Worm (Caenorhabditis elegans) whole organism, young adult: ENCODE results near the gene C33C12.4.

Experiments used
- B0019.2 ChIP-seq: fragments of 200-800 bp; sonication (Bioruptor generic); conservative IDR thresholded peaks from 2 replicates; pipeline ENCODE4 v1.3.6; 2022; ENCODE audit warnings: missing genetic modification reagents, missing genetic modification characterization, missing compliant biosample characterization
- B0336.3 ChIP-seq: fragments of 200-800 bp; sonication (Bioruptor generic); IDR thresholded peaks from 2 replicates; pipeline ENCODE4 v1.3.6; 2022; ENCODE audit warnings: missing genetic modification characterization, missing compliant biosample characterization
- C06A6.2 ChIP-seq: fragments of 200-800 bp; sonication (Bioruptor generic); conservative IDR thresholded peaks from 2 replicates; pipeline ENCODE4 v1.3.6; 2022; ENCODE audit warnings: missing genetic modification characterization, missing compliant biosample characterization
- F23B12.7 ChIP-seq: sonication (generic microtip); optimal IDR thresholded peaks from 2 replicates; lab custom pipeline; 2017; ENCODE audit warnings: missing genetic modification characterization, mild to moderate bottlenecking, missing compliant biosample characterization, antibody characterized with exemption, moderate library complexity; ENCODE audit not compliant: insufficient read depth
- F39B2.1 ChIP-seq: fragments of 200-800 bp; sonication (Bioruptor generic); IDR thresholded peaks from 2 replicates; pipeline ENCODE4 v1.3.6; 2022; ENCODE audit warnings: missing genetic modification reagents, missing genetic modification characterization, missing compliant biosample characterization
- F49E8.2 ChIP-seq: sonication (generic microtip); optimal IDR thresholded peaks from 3 replicates; lab custom pipeline; 2017; ENCODE audit warnings: missing genetic modification characterization, mild to moderate bottlenecking, missing compliant biosample characterization, antibody characterized with exemption, moderate library complexity; ENCODE audit not compliant: insufficient read depth
- F57C9.4 ChIP-seq: sonication (generic microtip); optimal IDR thresholded peaks from 2 replicates; lab custom pipeline; 2017; ENCODE audit warnings: mild to moderate bottlenecking, missing genetic modification characterization, missing compliant biosample characterization
- Y56A3A.18 ChIP-seq: fragments of 200-800 bp; sonication (Bioruptor generic); IDR thresholded peaks from 2 replicates; pipeline ENCODE4 v1.3.6; 2022; ENCODE audit warnings: missing genetic modification reagents, missing genetic modification characterization, missing compliant biosample characterization
- ZK185.1 ChIP-seq: sonication (generic microtip); optimal IDR thresholded peaks from 2 replicates; lab custom pipeline; 2016; ENCODE audit warnings: mild to moderate bottlenecking, missing genetic modification characterization, missing compliant biosample characterization; ENCODE audit not compliant: poor library complexity, severe bottlenecking
- ama-1 ChIP-seq, 3 experiments: fragments of 150-350 bp in 1 of 3; sonication (generic microtip) in 2 of 3; optimal IDR thresholded peaks; 2 replicates each; lab custom pipeline; 2014 to 2018; ENCODE audit warnings: missing biosample characterization in 2 of 3, missing genetic modification characterization in 2 of 3, missing genetic modification reagents in 2 of 3
- aptf-3 ChIP-seq: fragments of 200-800 bp; sonication (Bioruptor generic); IDR thresholded peaks from 2 replicates; pipeline ENCODE4 v1.3.6; 2022; ENCODE audit warnings: missing genetic modification characterization, missing compliant biosample characterization
- athp-1 ChIP-seq: sonication (generic microtip); optimal IDR thresholded peaks from 2 replicates; lab custom pipeline; 2017; ENCODE audit warnings: mild to moderate bottlenecking, missing genetic modification characterization, missing compliant biosample characterization
- attf-3 ChIP-seq: fragments of 200-800 bp; sonication (Bioruptor generic); conservative IDR thresholded peaks from 2 replicates; pipeline ENCODE4 v1.3.6; 2022; ENCODE audit warnings: missing genetic modification reagents, missing genetic modification characterization, missing compliant biosample characterization
- attf-5 ChIP-seq: fragments of 200-800 bp; sonication (Bioruptor generic); optimal IDR thresholded peaks from 2 replicates; lab custom pipeline; 2018; ENCODE audit warnings: mild to moderate bottlenecking, missing genetic modification characterization, missing compliant biosample characterization
- ccch-3 ChIP-seq: fragments of 200-800 bp; sonication (Bioruptor generic); optimal IDR thresholded peaks from 2 replicates; lab custom pipeline; 2018; ENCODE audit warnings: mild to moderate bottlenecking, missing genetic modification characterization, missing compliant biosample characterization
- ceh-79 ChIP-seq: sonication (generic microtip); optimal IDR thresholded peaks from 2 replicates; lab custom pipeline; 2017; ENCODE audit warnings: mild to moderate bottlenecking, missing genetic modification characterization, missing compliant biosample characterization
- ceh-91 ChIP-seq: fragments of 200-800 bp; sonication (Bioruptor generic); IDR thresholded peaks from 2 replicates; pipeline ENCODE4 v1.3.6; 2022; ENCODE audit warnings: missing genetic modification reagents, missing genetic modification characterization, missing compliant biosample characterization
- die-1 ChIP-seq: sonication (generic microtip); optimal IDR thresholded peaks from 2 replicates; lab custom pipeline; 2016; ENCODE audit warnings: missing genotype, mild to moderate bottlenecking, missing genetic modification characterization, missing compliant biosample characterization
- dpff-1 ChIP-seq: sonication (generic microtip); optimal IDR thresholded peaks from 2 replicates; lab custom pipeline; 2017; ENCODE audit warnings: mild to moderate bottlenecking, missing genetic modification characterization, missing compliant biosample characterization
- egl-44 ChIP-seq: fragments of 200-800 bp; sonication (Bioruptor generic); IDR thresholded peaks from 2 replicates; pipeline ENCODE4 v1.3.6; 2022; ENCODE audit warnings: missing genetic modification reagents, missing genetic modification characterization, missing compliant biosample characterization
- egrh-3 ChIP-seq: fragments of 200-800 bp; sonication (Bioruptor generic); IDR thresholded peaks from 2 replicates; pipeline ENCODE4 v1.3.6; 2022; ENCODE audit warnings: missing genetic modification reagents, missing genetic modification characterization, missing compliant biosample characterization
- hlh-26 ChIP-seq: fragments of 200-800 bp; sonication (Bioruptor generic); conservative IDR thresholded peaks from 2 replicates; pipeline ENCODE4 v1.3.6; 2022; ENCODE audit warnings: missing genetic modification reagents, missing genetic modification characterization, missing compliant biosample characterization
- hmg-1.2 ChIP-seq: fragments of 200-800 bp; sonication (Bioruptor generic); IDR thresholded peaks from 2 replicates; pipeline ENCODE4 v1.3.6; 2022; ENCODE audit warnings: missing genetic modification reagents, missing genetic modification characterization, missing compliant biosample characterization
- lin-26 ChIP-seq: fragments of 200-800 bp; sonication (Bioruptor generic); IDR thresholded peaks from 2 replicates; pipeline ENCODE4 v1.3.6; 2022; ENCODE audit warnings: missing genetic modification reagents, missing genetic modification characterization, missing compliant biosample characterization
- lsl-1 ChIP-seq: fragments of 200-800 bp; sonication (Bioruptor generic); optimal IDR thresholded peaks from 2 replicates; lab custom pipeline; 2018; ENCODE audit warnings: mild to moderate bottlenecking, missing genetic modification characterization, moderate library complexity, missing compliant biosample characterization
- mcd-1 ChIP-seq: fragments of 200-800 bp; sonication (Bioruptor generic); IDR thresholded peaks from 2 replicates; pipeline ENCODE4 v1.3.6; 2022; ENCODE audit warnings: missing genetic modification reagents, missing genetic modification characterization, missing compliant biosample characterization
- nfya-1 ChIP-seq: sonication (generic microtip); optimal IDR thresholded peaks from 2 replicates; lab custom pipeline; 2017; ENCODE audit warnings: antibody characterized with exemption, missing compliant biosample characterization, missing genetic modification characterization, borderline replicate concordance; ENCODE audit not compliant: insufficient read depth
- nfya-2 ChIP-seq: fragments of 200-800 bp; sonication (Bioruptor generic); IDR thresholded peaks from 2 replicates; pipeline ENCODE4 v1.3.6; 2022; ENCODE audit warnings: missing genetic modification reagents, missing genetic modification characterization, missing compliant biosample characterization
- nfyb-1 ChIP-seq: fragments of 200-800 bp; sonication (Bioruptor generic); IDR thresholded peaks from 2 replicates; pipeline ENCODE4 v1.3.6; 2022; ENCODE audit warnings: missing genetic modification reagents, missing genetic modification characterization, missing compliant biosample characterization
- nhr-120 ChIP-seq: fragments of 200-800 bp; sonication (Bioruptor generic); IDR thresholded peaks from 2 replicates; pipeline ENCODE4 v1.3.6; 2022; ENCODE audit warnings: missing genetic modification characterization, missing compliant biosample characterization
- rpc-1 ChIP-seq, 2 experiments: fragments of 150-350 bp in 1 of 2; sonication (generic microtip) in 1 of 2; optimal IDR thresholded peaks; 2 replicates each; lab custom pipeline; 2014 to 2018; ENCODE audit warnings: missing biosample characterization in 1 of 2, missing genetic modification characterization in 1 of 2, missing genetic modification reagents in 1 of 2, missing genotype in 1 of 2
- sea-2 ChIP-seq: fragments of 200-800 bp; sonication (Bioruptor generic); IDR thresholded peaks from 2 replicates; pipeline ENCODE4 v1.3.6; 2022; ENCODE audit warnings: missing genetic modification characterization, missing compliant biosample characterization
- snpc-4 ChIP-seq, 5 experiments: fragments of 150-350 bp in 1 of 5; sonication (generic microtip) in 4 of 5; optimal IDR thresholded peaks; 2 replicates each; lab custom pipeline; 2014 to 2018; ENCODE audit warnings: missing genetic modification characterization in 5 of 5, missing biosample characterization in 3 of 5, antibody characterized with exemption in 2 of 5, mild to moderate bottlenecking in 2 of 5, missing compliant biosample characterization in 2 of 5, missing genotype in 2 of 5, moderate library complexity in 2 of 5, missing genetic modification reagents in 1 of 5
- sptf-2 ChIP-seq: fragments of 200-800 bp; sonication (Bioruptor generic); optimal IDR thresholded peaks from 2 replicates; lab custom pipeline; 2018; ENCODE audit warnings: mild to moderate bottlenecking, missing genetic modification characterization, missing compliant biosample characterization
- ztf-22 ChIP-seq: fragments of 200-800 bp; sonication (Bioruptor generic); optimal IDR thresholded peaks from 2 replicates; lab custom pipeline; 2018; ENCODE audit warnings: mild to moderate bottlenecking, missing genetic modification characterization, moderate library complexity, missing compliant biosample characterization

Gene C33C12.4

DNA sequence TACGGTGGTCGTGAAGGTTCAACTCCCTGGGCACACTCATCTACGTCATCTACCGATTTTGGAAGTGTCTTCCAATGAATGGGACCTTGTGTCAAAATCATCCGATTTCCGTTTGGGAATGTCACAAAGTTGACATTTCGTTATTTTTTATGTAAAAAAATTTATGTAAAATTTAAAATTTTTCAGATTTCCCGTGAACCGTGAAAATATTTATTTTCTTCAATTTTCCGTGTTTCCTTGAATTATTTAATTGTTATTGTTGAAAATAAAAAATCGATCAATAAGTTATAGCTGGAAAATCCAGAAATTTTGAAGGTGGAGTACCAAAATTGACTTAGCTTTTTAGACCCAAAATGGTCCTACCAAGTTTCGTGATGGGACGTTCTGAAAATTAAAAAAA is 30.7 kb downstream of the C33C12.4 start, which contains the start of gene hpo-7:
Gene hpo-7, minus strand, starts transcription at position 101 of the 400 bp plus-strand sequence.
- TF ChIP-seq B0336.3 (GFP tag; lab: Robert Waterston, UW) = no peak
- no peak for TF ChIP-seq snpc-4 (GFP tag; optimal IDR thresholded peaks at IDR 0.05; lab: Kevin White, UChicago)
- no peak for TF ChIP-seq snpc-4 (tag; optimal IDR thresholded peaks at IDR 0.05; lab: Kevin White, UChicago)
- no peak for TF ChIP-seq nhr-120
- TF ChIP-seq attf-5 (GFP tag; lab: Kevin White, UChicago) = no peak
- TF ChIP-seq nfya-1 = no peak
- no peak for TF ChIP-seq lin-26 (GFP tag; lab: Robert Waterston, UW)
- no peak for TF ChIP-seq sea-2 (GFP tag; lab: Robert Waterston, UW)
- TF ChIP-seq dpff-1 (tag; lab: Kevin White, UChicago) = no peak
- TF ChIP-seq attf-3 (GFP tag; lab: Robert Waterston, UW) = no peak
- no peak for TF ChIP-seq nfyb-1
- no peak for TF ChIP-seq ccch-3
- no peak for TF ChIP-seq ZK185.1 (tag; lab: Kevin White, UChicago)
- no peak for TF ChIP-seq C06A6.2
- no peak for TF ChIP-seq F39B2.1 (GFP tag; lab: Robert Waterston, UW)
- TF ChIP-seq Y56A3A.18 (GFP tag; lab: Robert Waterston, UW) = no peak
- no peak for TF ChIP-seq mcd-1 (GFP tag; lab: Robert Waterston, UW)

ce11 chrII:2130770-2131169 is 35.5 kb downstream of the C33C12.4 start, which contains the start of gene sdz-28:
Gene sdz-28, plus strand, starts transcription at chrII:2131070.
- TF ChIP-seq egl-44 (GFP tag; lab: Robert Waterston, UW) (no peak), ama-1 (optimal IDR thresholded peaks at IDR 0.05; lab: Kevin White, UChicago) (no peak), ama-1 (GFP tag; optimal IDR thresholded peaks at IDR 0.05; lab: Kevin White, UChicago) (no peak), nfya-2 (GFP tag; lab: Robert Waterston, UW) (no peak), sptf-2 (no peak), rpc-1 (optimal IDR thresholded peaks at IDR 0.05; lab: Kevin White, UChicago) (no peak), rpc-1 (tag; optimal IDR thresholded peaks at IDR 0.05; lab: Kevin White, UChicago) (no peak), C06A6.2 (no peak), ceh-91 (GFP tag; lab: Robert Waterston, UW) (no peak), F57C9.4 (tag; lab: Kevin White, UChicago) (no peak), die-1 (tag; lab: Kevin White, UChicago) (no peak)

DNA sequence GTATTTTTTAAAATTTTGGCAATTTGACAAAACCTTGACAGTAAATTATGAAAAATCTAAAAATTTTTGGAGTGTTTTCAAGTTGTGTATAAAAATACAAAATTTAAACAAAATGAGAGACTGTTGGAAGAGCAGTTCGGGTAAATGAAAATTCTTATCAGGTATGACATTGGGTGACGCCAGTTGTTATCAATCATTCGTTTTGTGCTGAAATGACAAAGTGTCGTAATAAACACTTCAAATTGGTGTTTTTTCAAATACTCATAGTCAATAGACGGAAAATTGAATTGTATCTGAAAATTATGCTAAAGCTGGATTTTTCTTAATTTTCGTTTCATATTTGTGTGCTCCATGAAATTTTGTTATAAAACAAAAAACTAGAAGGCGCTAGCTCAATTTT is 43.5 kb downstream of the C33C12.4 start:
- TF ChIP-seq lsl-1 (GFP tag; lab: Kevin White, UChicago) (no peak), aptf-3 (no peak), ZK185.1 (tag; lab: Kevin White, UChicago) (no peak), egrh-3 (GFP tag; lab: Robert Waterston, UW) (no peak), hmg-1.2 (no peak)

ce11 chrII:2122091-2122490 is 44.2 kb downstream of the C33C12.4 start, which contains the start of gene math-37:
Gene math-37, minus strand, starts transcription at chrII:2122191.
- TF ChIP-seq F49E8.2 (tag; lab: Kevin White, UChicago) = no peak
- no peak for TF ChIP-seq F23B12.7 (tag; lab: Kevin White, UChicago)
- no peak for TF ChIP-seq ceh-79 (tag; lab: Kevin White, UChicago)
- TF ChIP-seq athp-1 (tag; lab: Kevin White, UChicago) = no peak
- no peak for TF ChIP-seq ztf-22 (GFP tag; lab: Kevin White, UChicago)
- no peak for TF ChIP-seq hlh-26 (GFP tag; lab: Robert Waterston, UW)
- no peak for TF ChIP-seq ccch-3
- TF ChIP-seq B0019.2 (GFP tag; lab: Robert Waterston, UW) = no peak
- no peak for TF ChIP-seq lsl-1 (GFP tag; lab: Kevin White, UChicago)
